Worm (Caenorhabditis elegans) whole organism, young adult: ENCODE results near the gene pho-11.
A peak's percentile ranks its signal among the peaks of the same experiment; 100 is the strongest.

Source experiments
- B0019.2 ChIP-seq: fragments of 200-800 bp; sonication (Bioruptor generic); conservative IDR thresholded peaks from 2 replicates; pipeline ENCODE4 v1.3.6; 2022; ENCODE audit warnings: missing genetic modification reagents, missing genetic modification characterization, missing compliant biosample characterization
- C06A6.2 ChIP-seq: fragments of 200-800 bp; sonication (Bioruptor generic); conservative IDR thresholded peaks from 2 replicates; pipeline ENCODE4 v1.3.6; 2022; ENCODE audit warnings: missing genetic modification characterization, missing compliant biosample characterization
- F22D6.2 ChIP-seq: sonication (generic microtip); optimal IDR thresholded peaks from 2 replicates; lab custom pipeline; 2016; ENCODE audit warnings: mild to moderate bottlenecking, missing genetic modification characterization, missing compliant biosample characterization
- F37B4.10 ChIP-seq: fragments of 200-800 bp; sonication (Bioruptor generic); IDR thresholded peaks from 2 replicates; pipeline ENCODE4 v1.3.6; 2022; ENCODE audit warnings: missing genetic modification characterization, missing compliant biosample characterization
- F57A8.1 ChIP-seq: fragments of 200-800 bp; sonication (Bioruptor generic); optimal IDR thresholded peaks from 2 replicates; lab custom pipeline; 2018; ENCODE audit warnings: mild to moderate bottlenecking, missing genetic modification characterization, moderate library complexity, missing compliant biosample characterization
- K11D2.4 ChIP-seq: fragments of 200-800 bp; sonication (Bioruptor generic); IDR thresholded peaks from 2 replicates; pipeline ENCODE4 v1.3.6; 2022; ENCODE audit warnings: missing genetic modification reagents, missing genetic modification characterization, missing compliant biosample characterization
- Y53G8AR.9 ChIP-seq: fragments of 200-800 bp; sonication (Bioruptor generic); conservative IDR thresholded peaks from 2 replicates; pipeline ENCODE4 v1.3.6; 2022; ENCODE audit warnings: missing genetic modification reagents, missing genetic modification characterization, missing compliant biosample characterization
- aptf-2 ChIP-seq: fragments of 200-800 bp; sonication (Bioruptor generic); conservative IDR thresholded peaks from 2 replicates; pipeline ENCODE4 v1.3.6; 2022; ENCODE audit warnings: missing genetic modification reagents, missing genetic modification characterization, missing compliant biosample characterization
- atf-7 ChIP-seq: sonication (generic microtip); optimal IDR thresholded peaks from 2 replicates; lab custom pipeline; 2017; ENCODE audit warnings: mild to moderate bottlenecking, missing genetic modification characterization, missing compliant biosample characterization
- attf-6 ChIP-seq: fragments of 200-800 bp; sonication (Bioruptor generic); IDR thresholded peaks from 2 replicates; pipeline ENCODE4 v1.3.6; 2022; ENCODE audit warnings: missing genetic modification reagents, missing genetic modification characterization, missing compliant biosample characterization
- bed-1 ChIP-seq: fragments of 200-800 bp; sonication (Bioruptor generic); IDR thresholded peaks from 2 replicates; pipeline ENCODE4 v1.3.6; 2022; ENCODE audit warnings: missing genetic modification reagents, missing genetic modification characterization, missing compliant biosample characterization
- ccch-3 ChIP-seq: fragments of 200-800 bp; sonication (Bioruptor generic); optimal IDR thresholded peaks from 2 replicates; lab custom pipeline; 2018; ENCODE audit warnings: mild to moderate bottlenecking, missing genetic modification characterization, missing compliant biosample characterization
- cebp-1 ChIP-seq, 2 experiments: fragments of 200-800 bp in 1 of 2; sonication (Bioruptor generic) in 1 of 2; sonication (generic microtip) in 1 of 2; IDR thresholded peaks in 1 of 2; optimal IDR thresholded peaks in 1 of 2; 2 replicates each; pipeline versions ENCODE4 v1.3.6 to Lab custom; 2017 to 2022; ENCODE audit warnings: missing compliant biosample characterization in 2 of 2, missing genetic modification characterization in 2 of 2, mild to moderate bottlenecking in 1 of 2, missing genetic modification reagents in 1 of 2, moderate library complexity in 1 of 2
- cebp-2 ChIP-seq: fragments of 200-800 bp; sonication (Bioruptor generic); IDR thresholded peaks from 2 replicates; pipeline ENCODE4 v1.3.6; 2022; ENCODE audit warnings: missing genetic modification characterization, missing compliant biosample characterization
- ceh-27 ChIP-seq: fragments of 200-800 bp; sonication (Bioruptor generic); optimal IDR thresholded peaks from 2 replicates; lab custom pipeline; 2018; ENCODE audit warnings: mild to moderate bottlenecking, missing genetic modification characterization, moderate library complexity, missing compliant biosample characterization
- ceh-40 ChIP-seq: fragments of 200-800 bp; sonication (Bioruptor generic); IDR thresholded peaks from 2 replicates; pipeline ENCODE4 v1.3.6; 2022; ENCODE audit warnings: missing genetic modification characterization, missing compliant biosample characterization
- chd-7 ChIP-seq: sonication (generic microtip); optimal IDR thresholded peaks from 2 replicates; lab custom pipeline; 2016; ENCODE audit warnings: mild to moderate bottlenecking, missing genetic modification characterization, moderate library complexity, missing compliant biosample characterization
- dox-1 ChIP-seq: fragments of 200-800 bp; sonication (Bioruptor generic); IDR thresholded peaks from 2 replicates; pipeline ENCODE4 v1.3.6; 2022; ENCODE audit warnings: missing genetic modification reagents, missing genetic modification characterization, missing compliant biosample characterization
- efl-1 ChIP-seq: fragments of 150-350 bp; optimal IDR thresholded peaks from 2 replicates; lab custom pipeline; 2014; ENCODE audit warnings: missing biosample characterization, missing genetic modification reagents, missing genetic modification characterization
- egrh-3 ChIP-seq: fragments of 200-800 bp; sonication (Bioruptor generic); IDR thresholded peaks from 2 replicates; pipeline ENCODE4 v1.3.6; 2022; ENCODE audit warnings: missing genetic modification reagents, missing genetic modification characterization, missing compliant biosample characterization
- him-1 ChIP-seq: sonication (generic microtip); optimal IDR thresholded peaks from 2 replicates; lab custom pipeline; 2016; ENCODE audit warnings: missing genotype, missing genetic modification reagents, missing genetic modification characterization, missing compliant biosample characterization
- hmg-1.2 ChIP-seq: fragments of 200-800 bp; sonication (Bioruptor generic); IDR thresholded peaks from 2 replicates; pipeline ENCODE4 v1.3.6; 2022; ENCODE audit warnings: missing genetic modification reagents, missing genetic modification characterization, missing compliant biosample characterization
- hrde-1 ChIP-seq: sonication (generic microtip); optimal IDR thresholded peaks from 2 replicates; lab custom pipeline; 2016; ENCODE audit warnings: missing genetic modification characterization, mild to moderate bottlenecking, missing compliant biosample characterization, moderate library complexity, missing genotype, missing genetic modification reagents, borderline replicate concordance
- let-607 ChIP-seq, 2 experiments: fragments of 200-800 bp in 1 of 2; sonication (Bioruptor generic) in 1 of 2; sonication (generic microtip) in 1 of 2; optimal IDR thresholded peaks; 2 replicates each; lab custom pipeline; 2016 to 2018; ENCODE audit warnings: mild to moderate bottlenecking in 2 of 2, missing compliant biosample characterization in 2 of 2, missing genetic modification characterization in 2 of 2, moderate library complexity in 2 of 2, missing genotype in 1 of 2
- lin-35 ChIP-seq, 3 experiments: fragments of 150-350 bp in 2 of 3; sonication (generic microtip) in 1 of 3; optimal IDR thresholded peaks; 2 replicates each; lab custom pipeline; 2014 to 2018; ENCODE audit warnings: missing biosample characterization in 3 of 3, missing genetic modification characterization in 3 of 3, missing genetic modification reagents in 3 of 3
- lin-54 ChIP-seq: fragments of 200-800 bp; sonication (Bioruptor generic); optimal IDR thresholded peaks from 2 replicates; lab custom pipeline; 2018; ENCODE audit warnings: mild to moderate bottlenecking, missing genetic modification characterization, missing compliant biosample characterization
- madf-3 ChIP-seq: fragments of 200-800 bp; sonication (Bioruptor generic); IDR thresholded peaks from 2 replicates; pipeline ENCODE4 v1.3.6; 2022; ENCODE audit warnings: missing genetic modification reagents, missing genetic modification characterization, missing compliant biosample characterization
- madf-6 ChIP-seq: fragments of 200-800 bp; sonication (Bioruptor generic); IDR thresholded peaks from 2 replicates; pipeline ENCODE4 v1.3.6; 2022; ENCODE audit warnings: missing genetic modification reagents, missing genetic modification characterization, missing compliant biosample characterization
- madf-8 ChIP-seq: fragments of 200-800 bp; sonication (Bioruptor generic); conservative IDR thresholded peaks from 2 replicates; pipeline ENCODE4 v1.3.6; 2022; ENCODE audit warnings: missing genetic modification reagents, missing genetic modification characterization, missing compliant biosample characterization
- mcd-1 ChIP-seq: fragments of 200-800 bp; sonication (Bioruptor generic); IDR thresholded peaks from 2 replicates; pipeline ENCODE4 v1.3.6; 2022; ENCODE audit warnings: missing genetic modification reagents, missing genetic modification characterization, missing compliant biosample characterization
- mxl-1 ChIP-seq: sonication (generic microtip); optimal IDR thresholded peaks from 2 replicates; lab custom pipeline; 2016; ENCODE audit warnings: missing genetic modification characterization, missing compliant biosample characterization
- nhr-120 ChIP-seq: fragments of 200-800 bp; sonication (Bioruptor generic); IDR thresholded peaks from 2 replicates; pipeline ENCODE4 v1.3.6; 2022; ENCODE audit warnings: missing genetic modification characterization, missing compliant biosample characterization
- nhr-27 ChIP-seq: fragments of 200-800 bp; sonication (Bioruptor generic); optimal IDR thresholded peaks from 2 replicates; lab custom pipeline; 2018; ENCODE audit warnings: mild to moderate bottlenecking, missing genetic modification characterization, moderate library complexity, missing compliant biosample characterization
- repo-1 ChIP-seq: sonication (generic microtip); optimal IDR thresholded peaks from 2 replicates; lab custom pipeline; 2017; ENCODE audit warnings: mild to moderate bottlenecking, missing genetic modification characterization, missing compliant biosample characterization
- sdz-38 ChIP-seq: sonication (generic microtip); optimal IDR thresholded peaks from 2 replicates; lab custom pipeline; 2016; ENCODE audit warnings: missing genotype, missing genetic modification characterization, missing compliant biosample characterization
- snpc-1.3 ChIP-seq: sonication (generic microtip); optimal IDR thresholded peaks from 2 replicates; lab custom pipeline; 2017; ENCODE audit warnings: missing genetic modification characterization, mild to moderate bottlenecking, missing compliant biosample characterization, antibody characterized with exemption, moderate library complexity, missing genotype, missing genetic modification reagents; ENCODE audit not compliant: insufficient read depth
- somi-1 ChIP-seq: fragments of 200-800 bp; sonication (Bioruptor generic); optimal IDR thresholded peaks from 2 replicates; lab custom pipeline; 2018; ENCODE audit warnings: mild to moderate bottlenecking, missing genetic modification characterization, missing compliant biosample characterization
- tbp1 ChIP-seq: fragments of 200-800 bp; sonication (Bioruptor generic); optimal IDR thresholded peaks from 2 replicates; lab custom pipeline; 2018; ENCODE audit warnings: mild to moderate bottlenecking, missing genetic modification characterization, missing compliant biosample characterization
- tlf-1 ChIP-seq: fragments of 200-800 bp; sonication (Bioruptor generic); optimal IDR thresholded peaks from 2 replicates; lab custom pipeline; 2018; ENCODE audit warnings: mild to moderate bottlenecking, missing genetic modification characterization, missing compliant biosample characterization
- unc-130 ChIP-seq: sonication (generic microtip); optimal IDR thresholded peaks from 2 replicates; lab custom pipeline; 2016; ENCODE audit warnings: missing genetic modification reagents, missing genetic modification characterization, missing compliant biosample characterization
- xnd-1 ChIP-seq: sonication (generic microtip); optimal IDR thresholded peaks from 2 replicates; lab custom pipeline; 2016; ENCODE audit warnings: missing genotype, missing genetic modification reagents, missing genetic modification characterization, missing compliant biosample characterization
- ztf-18 ChIP-seq: sonication (generic microtip); optimal IDR thresholded peaks from 2 replicates; lab custom pipeline; 2016; ENCODE audit warnings: missing genotype, mild to moderate bottlenecking, missing genetic modification characterization, missing compliant biosample characterization
- ztf-3 ChIP-seq: fragments of 200-800 bp; sonication (Bioruptor generic); optimal IDR thresholded peaks from 2 replicates; lab custom pipeline; 2018; ENCODE audit warnings: mild to moderate bottlenecking, missing genetic modification characterization, missing compliant biosample characterization
- ztf-6 ChIP-seq: fragments of 200-800 bp; sonication (Bioruptor generic); IDR thresholded peaks from 2 replicates; pipeline ENCODE4 v1.3.6; 2022; ENCODE audit warnings: missing genetic modification reagents, missing genetic modification characterization, missing compliant biosample characterization

pho-11 gene

ce11 chrII:9892409-9892808 lies 39.2 kb upstream of the pho-11 start, which contains the start of gene C08H9.16 (continued):
- no peak for TF ChIP-seq hrde-1 (tag; lab: Kevin White, UChicago)
- no peak; the same call in 1 of the 2 replicates for TF ChIP-seq dox-1 (GFP tag; lab: Robert Waterston, UW)
- TF ChIP-seq ztf-6 (GFP tag; lab: Robert Waterston, UW) = no peak
- TF ChIP-seq ceh-27 (GFP tag; lab: Kevin White, UChicago) = no peak
- no peak for TF ChIP-seq C06A6.2 (GFP tag; lab: Robert Waterston, UW)
- peak; percentile 20 for TF ChIP-seq efl-1
- peak; percentile 13 for TF ChIP-seq tbp1 (GFP tag; lab: Kevin White, UChicago)
- TF ChIP-seq snpc-1.3 (tag; lab: Kevin White, UChicago) = peak; percentile 45
- peak; percentile 41; the same call in 1 of the 2 replicates for TF ChIP-seq hmg-1.2 (GFP tag; lab: Robert Waterston, UW)
- TF ChIP-seq let-607 (tag; optimal IDR thresholded peaks at IDR 0.05; lab: Kevin White, UChicago) = peak; percentile 89 to 94
- TF ChIP-seq lin-54 = peak; percentile 48
- TF ChIP-seq xnd-1 (tag; lab: Kevin White, UChicago) = peak; percentile 8

- TF ChIP-seq nhr-27 (no peak), ztf-3 (GFP tag; lab: Kevin White, UChicago) (no peak), ceh-40 (GFP tag; lab: Robert Waterston, UW) (no peak), madf-6 (GFP tag; lab: Robert Waterston, UW) (no peak), hrde-1 (tag; lab: Kevin White, UChicago) (no peak), mxl-1 (tag; lab: Kevin White, UChicago) (no peak), cebp-1 (GFP tag; IDR thresholded peaks at IDR 0.05; lab: Robert Waterston, UW) (no peak), cebp-1 (tag; optimal IDR thresholded peaks at IDR 0.05; lab: Kevin White, UChicago) (no peak), bed-1 (no peak), Y53G8AR.9 (GFP tag; lab: Robert Waterston, UW) (no peak), ccch-3 (GFP tag; lab: Kevin White, UChicago) (no peak), hmg-1.2 (GFP tag; lab: Robert Waterston, UW) (no peak), C06A6.2 (GFP tag; lab: Robert Waterston, UW) (no peak), sdz-38 (tag; lab: Kevin White, UChicago) (no peak), atf-7 (tag; lab: Kevin White, UChicago) (no peak), aptf-2 (GFP tag; lab: Robert Waterston, UW) (no peak), attf-6 (no peak), madf-3 (GFP tag; lab: Robert Waterston, UW) (no peak), unc-130 (no peak), repo-1 (tag; lab: Kevin White, UChicago) (no peak), lin-35 (GFP tag; optimal IDR thresholded peaks at IDR 0.05; lab: Kevin White, UChicago) (no peak)
These were observed 37.2 kb upstream of the pho-11 start, which contains the start of gene F26C11.1 for ce11 chrII:9894435-9894834. F26C11.1 (plus strand) TSS chrII:9894735.

DNA sequence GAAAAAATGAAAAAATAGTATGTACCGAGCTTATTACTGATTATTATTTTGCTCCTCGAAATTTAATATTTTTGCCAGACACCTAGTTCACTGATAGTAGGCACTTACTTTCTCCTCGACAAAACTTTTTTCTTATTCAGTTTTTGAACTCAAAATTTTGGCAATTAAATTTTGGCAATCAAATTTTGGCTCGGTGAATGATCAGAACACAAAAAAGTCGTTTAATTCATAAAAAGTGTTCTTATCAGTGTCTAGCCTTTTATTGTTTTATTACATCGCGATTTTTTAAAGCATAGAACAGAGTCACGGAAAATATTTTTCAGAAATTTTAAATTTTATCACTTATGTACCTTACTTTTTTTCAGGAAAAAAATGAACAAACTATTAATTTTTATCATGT lies 36.5 kb upstream of the pho-11 start:
- TF ChIP-seq tlf-1 (no peak), K11D2.4 (GFP tag; lab: Robert Waterston, UW) (no peak), chd-7 (tag; lab: Kevin White, UChicago) (no peak), ceh-40 (GFP tag; lab: Robert Waterston, UW) (no peak), cebp-2 (GFP tag; lab: Robert Waterston, UW) (no peak), F57A8.1 (GFP tag; lab: Kevin White, UChicago) (no peak), madf-8 (GFP tag; lab: Robert Waterston, UW) (no peak), him-1 (tag; lab: Kevin White, UChicago) (no peak), nhr-120 (GFP tag; lab: Robert Waterston, UW) (no peak), F37B4.10 (GFP tag; lab: Robert Waterston, UW) (no peak), mcd-1 (GFP tag; lab: Robert Waterston, UW) (no peak), lin-54 (no peak), B0019.2 (GFP tag; lab: Robert Waterston, UW) (no peak), F22D6.2 (tag; lab: Kevin White, UChicago) (no peak), egrh-3 (GFP tag; lab: Robert Waterston, UW) (no peak), bed-1 (no peak), ztf-18 (tag; lab: Kevin White, UChicago) (no peak), somi-1 (GFP tag; lab: Kevin White, UChicago) (no peak)
